Fruit fly (Drosophila melanogaster): Measurements from ENCODE around the gene CG42460.

CG42460 gene

dm6 chr2L:3345763-3346482 is 42.4 kb downstream of the CG42460 start (continued):
- TF ChIP-seq al (GFP tag; IDR thresholded peaks at IDR 0.05) (no peak), toy (GFP tag; IDR thresholded peaks at IDR 0.05) (no peak), CG2678 (tag; optimal IDR thresholded peaks at IDR 0.05) (peak; percentile 6), CG4360 (GFP tag; IDR thresholded peaks at IDR 0.05) (peak; percentile 41), nom (GFP tag; optimal IDR thresholded peaks at IDR 0.05) (peak; percentile 8), CG10366 (GFP tag; IDR thresholded peaks at IDR 0.05) (peak; percentile 35; the same call in 1 of the 2 replicates), gem (tag; optimal IDR thresholded peaks at IDR 0.05) (peak; percentile 11), sens (GFP tag) (peak; percentile 73), dati (GFP tag; IDR thresholded peaks at IDR 0.05) (no peak), CG8478 (optimal IDR thresholded peaks at IDR 0.05) (no peak), vnd (GFP tag; IDR thresholded peaks at IDR 0.05; ENCODE audit: partially characterized antibody) (no peak), cwo (GFP tag; optimal IDR thresholded peaks at IDR 0.05) (peak; percentile 52), prd (optimal IDR thresholded peaks at IDR 0.05) (no peak), prd (GFP tag; IDR thresholded peaks at IDR 0.05) (peak; percentile 42; the same call in 1 of the 3 replicates), fd64A (GFP tag; optimal IDR thresholded peaks at IDR 0.05) (peak; percentile 25), hbn (GFP tag; IDR thresholded peaks at IDR 0.05; ENCODE audit: partially characterized antibody) (no peak), ap (GFP tag; IDR thresholded peaks at IDR 0.05) (0 out of 2 replicates have a peak, but pooled peaks have one; percentile 30), CG1832 (GFP tag; optimal IDR thresholded peaks at IDR 0.05) (peak; percentile 20), fd3F (GFP tag; optimal IDR thresholded peaks at IDR 0.05) (no peak), kay (GFP tag; optimal IDR thresholded peaks at IDR 0.05) (no peak)

- peak; percentile 55 for TF ChIP-seq CG7372 (GFP tag; IDR thresholded peaks at IDR 0.05)
- no peak for TF ChIP-seq Myb (GFP tag; optimal IDR thresholded peaks at IDR 0.05)
- TF ChIP-seq lola (GFP tag; optimal IDR thresholded peaks at IDR 0.05), result no peak
- TF ChIP-seq Hr51 (GFP tag; optimal IDR thresholded peaks at IDR 0.05), result no peak
- no peak for TF ChIP-seq CG5245 (GFP tag; optimal IDR thresholded peaks at IDR 0.05)
- no peak for TF ChIP-seq CG10543 (GFP tag; optimal IDR thresholded peaks at IDR 0.05)
- no peak for TF ChIP-seq ind (GFP tag; optimal IDR thresholded peaks at IDR 0.05)
- TF ChIP-seq CG16813 (GFP tag; IDR thresholded peaks at IDR 0.05; ENCODE audit: partially characterized antibody), result no peak
Observed at dm6 chr2L:3342369-3342768, 45.9 kb downstream of the CG42460 start.

dm6 chr2L:3341231-3341935 is 46.9 kb downstream of the CG42460 start:
- TF ChIP-seq tgo (GFP tag; IDR thresholded peaks at IDR 0.05) (peak; percentile 20; the same call in 1 of the 3 replicates), nmo (GFP tag; optimal IDR thresholded peaks at IDR 0.05) (peak; percentile 6), D (optimal IDR thresholded peaks at IDR 0.05) (no peak), D (GFP tag; optimal IDR thresholded peaks at IDR 0.05) (peak; percentile 24), Lim3 (GFP tag; IDR thresholded peaks at IDR 0.05) (no peak), CG18599 (GFP tag; optimal IDR thresholded peaks at IDR 0.05) (peak; percentile 19), br (optimal IDR thresholded peaks at IDR 0.05) (no peak), CG15696 (tag; optimal IDR thresholded peaks at IDR 0.05) (no peak), CG1024 (GFP tag; IDR thresholded peaks at IDR 0.05) (peak; percentile 27; the same call in 1 of the 2 replicates), CG8281 (tag; optimal IDR thresholded peaks at IDR 0.05) (no peak), NC2α (GFP tag; optimal IDR thresholded peaks at IDR 0.05) (no peak), pho (GFP tag; optimal IDR thresholded peaks at IDR 0.05) (no peak), Oli (tag; optimal IDR thresholded peaks at IDR 0.05) (peak; percentile 10), lola (GFP tag; optimal IDR thresholded peaks at IDR 0.05) (peak in 1 of 3 experiments; percentile 15), CG18262 (tag; optimal IDR thresholded peaks at IDR 0.05) (peak; percentile 36), unpg (GFP tag; optimal IDR thresholded peaks at IDR 0.05) (peak; percentile 44), caup (GFP tag; optimal IDR thresholded peaks at IDR 0.05; ENCODE audit: severe bottlenecking) (no peak), PHDP (tag; optimal IDR thresholded peaks at IDR 0.05) (peak; percentile 48), dmrt99B (tag; optimal IDR thresholded peaks at IDR 0.05) (peak; percentile 43), nau (GFP tag; optimal IDR thresholded peaks at IDR 0.05) (no peak)
